Worm (Caenorhabditis elegans): ENCODE data around the gene str-185.

ce11 chrIV:4449439-4449838, 19.6 kb upstream of the str-185 start, which contains the start of gene R08C7.12:
- TF ChIP-seq M03D4.4 (tag; optimal IDR thresholded peaks at IDR 0.05) (no peak), ces-1 (GFP tag; optimal IDR thresholded peaks at IDR 0.05) (no peak), snpc-4 (tag; optimal IDR thresholded peaks at IDR 0.05) (no peak), unc-39 (tag; optimal IDR thresholded peaks at IDR 0.05) (no peak), ztf-11 (tag; optimal IDR thresholded peaks at IDR 0.05) (no peak), unc-120 (tag; optimal IDR thresholded peaks at IDR 0.05; ENCODE audit: poor library complexity, severe bottlenecking) (no peak), sem-2 (GFP tag; optimal IDR thresholded peaks at IDR 0.05) (no peak), elt-1 (tag; optimal IDR thresholded peaks at IDR 0.05; ENCODE audit: borderline replicate concordance, insufficient read depth) (no peak), nhr-237 (tag; optimal IDR thresholded peaks at IDR 0.05) (no peak), lsy-2 (tag; optimal IDR thresholded peaks at IDR 0.05) (no peak)

Measured in whole organism, mixed stage, embryonic.